Worm (Caenorhabditis elegans) whole organism, L4/young adult: ENCODE measurements around the gene cyp-33A1.

Source experiments
- W03F9.2 ChIP-seq: fragments of 150-350 bp; optimal IDR thresholded peaks from 2 replicates; lab custom pipeline; 2014; ENCODE audit warnings: missing biosample characterization, missing genetic modification characterization
- him-1 ChIP-seq: sonication (generic microtip); optimal IDR thresholded peaks from 2 replicates; lab custom pipeline; 2016; ENCODE audit warnings: missing genotype, missing genetic modification reagents, missing genetic modification characterization, missing compliant biosample characterization

ce11 chrV:7653567-7653966 is 27.7 kb downstream of the cyp-33A1 start, which contains the start of gene srh-200:
- TF ChIP-seq W03F9.2 (tag; lab: Kevin White, UChicago): no peak
- no peak for TF ChIP-seq him-1
